Worm (Caenorhabditis elegans): ENCODE data around the gene cdf-1.

cdf-1 gene

DNA sequence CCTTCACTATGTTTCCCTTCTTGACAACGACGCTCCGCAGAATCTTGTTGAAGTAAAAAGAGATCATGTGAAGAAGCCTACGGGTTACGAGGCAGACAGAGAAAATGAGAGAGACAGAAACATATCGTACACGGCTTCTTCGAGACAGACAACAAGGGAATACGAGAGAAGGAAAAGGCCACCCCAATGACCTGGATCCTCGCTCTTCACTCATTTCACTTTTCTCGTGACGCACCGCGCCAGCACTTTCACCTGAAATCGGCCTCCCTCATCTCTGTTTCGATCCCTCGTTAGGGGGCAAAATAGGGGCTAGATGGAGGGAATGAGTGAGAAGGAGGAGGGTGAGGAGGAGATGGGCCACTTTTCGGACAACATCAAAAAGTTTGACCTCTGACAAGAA, 10.3 kb upstream of the cdf-1 start:
- no peak for TF ChIP-seq nhr-20 (tag; optimal IDR thresholded peaks at IDR 0.05)
- TF ChIP-seq blmp-1 (tag; optimal IDR thresholded peaks at IDR 0.05) = peak; percentile 100

DNA sequence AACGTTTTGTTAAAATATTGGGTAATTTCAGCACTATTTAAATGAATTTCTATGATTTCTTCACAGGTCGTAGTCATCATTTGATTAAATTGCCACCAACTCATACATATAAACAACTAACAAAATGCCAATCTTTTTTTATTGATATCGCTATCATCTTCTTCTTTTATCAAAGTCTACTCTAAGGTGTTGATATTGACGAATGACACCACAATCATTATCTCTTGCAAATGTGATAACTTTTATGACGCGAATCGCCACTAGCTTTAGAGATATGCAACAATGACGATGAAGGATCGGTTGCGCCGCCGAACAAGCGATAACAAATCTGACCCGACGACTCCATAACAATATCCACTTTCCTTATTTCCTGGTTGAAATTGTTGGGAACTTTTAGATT, 9.5 kb upstream of the cdf-1 start:
- TF ChIP-seq ces-1 (GFP tag; optimal IDR thresholded peaks at IDR 0.05) (no peak), ets-5 (GFP tag; IDR thresholded peaks at IDR 0.05) (no peak), dsc-1 (tag; optimal IDR thresholded peaks at IDR 0.05) (no peak), egl-13 (tag; optimal IDR thresholded peaks at IDR 0.05) (no peak), C16A3.4 (tag; optimal IDR thresholded peaks at IDR 0.05) (no peak), fos-1 (tag; optimal IDR thresholded peaks at IDR 0.05) (no peak), fkh-10 (GFP tag; optimal IDR thresholded peaks at IDR 0.05) (no peak), aha-1 (tag; optimal IDR thresholded peaks at IDR 0.05) (no peak), mab-9 (GFP tag; IDR thresholded peaks at IDR 0.05) (no peak), elt-3 (tag; optimal IDR thresholded peaks at IDR 0.05) (peak in 5 of 6 experiments; percentile 41 to 75 (median 56)), nhr-20 (tag; optimal IDR thresholded peaks at IDR 0.05) (peak; percentile 5), nhr-12 (tag; optimal IDR thresholded peaks at IDR 0.05) (no peak), jun-1 (tag; optimal IDR thresholded peaks at IDR 0.05) (no peak), xbp-1 (tag; optimal IDR thresholded peaks at IDR 0.05) (no peak), nhr-11 (tag; optimal IDR thresholded peaks at IDR 0.05) (no peak), ceh-90 (tag; optimal IDR thresholded peaks at IDR 0.05) (no peak), irx-1 (tag; optimal IDR thresholded peaks at IDR 0.05) (no peak), lin-14 (GFP tag; optimal IDR thresholded peaks at IDR 0.05) (peak; percentile 18), blmp-1 (tag; optimal IDR thresholded peaks at IDR 0.05) (peak; percentile 78), nhr-71 (tag; optimal IDR thresholded peaks at IDR 0.05) (no peak), nhr-84 (tag; optimal IDR thresholded peaks at IDR 0.05) (no peak), unc-86 (tag; optimal IDR thresholded peaks at IDR 0.05) (no peak), mdl-1 (tag; optimal IDR thresholded peaks at IDR 0.05) (no peak), mep-1 (tag; optimal IDR thresholded peaks at IDR 0.05) (no peak), sptf-1 (tag; optimal IDR thresholded peaks at IDR 0.05) (no peak), elt-2 (tag; optimal IDR thresholded peaks at IDR 0.05) (peak; percentile 45), nhr-77 (tag; optimal IDR thresholded peaks at IDR 0.05) (no peak), snu-23 (GFP tag; optimal IDR thresholded peaks at IDR 0.05) (no peak), tlp-1 (tag; optimal IDR thresholded peaks at IDR 0.05) (no peak), snpc-4 (tag; optimal IDR thresholded peaks at IDR 0.05) (no peak), zag-1 (tag; optimal IDR thresholded peaks at IDR 0.05) (no peak), sox-4 (tag; optimal IDR thresholded peaks at IDR 0.05) (no peak), ceh-88 (GFP tag; IDR thresholded peaks at IDR 0.05) (no peak)

DNA sequence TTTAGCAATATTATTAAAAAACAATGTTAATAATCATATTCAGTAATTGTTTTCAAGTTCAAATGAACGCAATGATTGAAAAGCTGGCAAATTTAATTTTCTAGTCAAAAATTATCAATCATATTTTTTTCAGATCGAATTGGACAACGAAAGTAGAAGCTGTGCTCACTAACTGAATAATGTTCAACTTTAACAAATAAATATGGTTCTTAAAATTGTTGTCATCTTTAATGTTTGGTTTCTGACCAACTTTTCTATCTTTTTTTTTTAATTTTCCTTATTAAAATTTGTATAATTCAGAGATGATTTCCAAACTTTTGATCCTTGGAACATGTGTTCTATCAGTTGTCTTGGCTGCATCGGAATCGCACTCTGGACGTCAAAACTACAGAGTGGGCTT, 7.0 kb upstream of the cdf-1 start, which contains the start of gene ttr-35:
Gene ttr-35, plus strand, starts transcription at position 301 of the 400 bp plus-strand sequence.
- TF ChIP-seq ama-1 (optimal IDR thresholded peaks at IDR 0.05) (no peak), nhr-237 (tag; optimal IDR thresholded peaks at IDR 0.05) (no peak), fkh-10 (GFP tag; optimal IDR thresholded peaks at IDR 0.05) (no peak), aly-2 (tag; optimal IDR thresholded peaks at IDR 0.05) (no peak)

- TF ChIP-seq mab-9 (GFP tag; IDR thresholded peaks at IDR 0.05) = no peak
- no peak for TF ChIP-seq snpc-4 (tag; optimal IDR thresholded peaks at IDR 0.05)
- TF ChIP-seq dsc-1 (tag; optimal IDR thresholded peaks at IDR 0.05) = no peak
- TF ChIP-seq irx-1 (tag; optimal IDR thresholded peaks at IDR 0.05) = no peak
- no peak for TF ChIP-seq pag-3 (tag; optimal IDR thresholded peaks at IDR 0.05; ENCODE audit: borderline replicate concordance, insufficient read depth)
- TF ChIP-seq fkh-8 (tag; optimal IDR thresholded peaks at IDR 0.05) = no peak
- TF ChIP-seq blmp-1 (tag; optimal IDR thresholded peaks at IDR 0.05) = no peak
- no peak for TF ChIP-seq lin-15B (tag; optimal IDR thresholded peaks at IDR 0.05)
- TF ChIP-seq nhr-20 (tag; optimal IDR thresholded peaks at IDR 0.05) = no peak
- TF ChIP-seq alr-1 (tag; optimal IDR thresholded peaks at IDR 0.05; ENCODE audit: borderline replicate concordance) = no peak
- no peak for TF ChIP-seq elt-2 (tag; optimal IDR thresholded peaks at IDR 0.05)
- TF ChIP-seq ceh-90 (tag; optimal IDR thresholded peaks at IDR 0.05) = no peak
- no peak for TF ChIP-seq grh-1 (GFP tag; IDR thresholded peaks at IDR 0.05)
- no peak for TF ChIP-seq dpl-1 (GFP tag; optimal IDR thresholded peaks at IDR 0.05)
- TF ChIP-seq unc-98 (GFP tag; IDR thresholded peaks at IDR 0.05) = no peak
- TF ChIP-seq ceh-63 (GFP tag; optimal IDR thresholded peaks at IDR 0.05) = no peak
- no peak for TF ChIP-seq unc-30 (tag; optimal IDR thresholded peaks at IDR 0.05)
- no peak for TF ChIP-seq unc-130 (tag; optimal IDR thresholded peaks at IDR 0.05)
- TF ChIP-seq rnt-1 (tag; optimal IDR thresholded peaks at IDR 0.05) = no peak
Measured at ce11 chrX:6510627-6511026, 5.7 kb upstream of the cdf-1 start, which contains the start of gene ttr-36. Gene ttr-36 (plus strand): TSS chrX:6510927.
